Worm (Caenorhabditis elegans): Measurements from ENCODE around the gene K03B8.4.

Gene K03B8.4

ce11 chrV:11410902-11411561, 16.1 kb upstream of the K03B8.4 start, which contains the start of the genes K03B8.8 and grl-3:
Gene K03B8.8, minus strand, starts transcription at chrV:11411002.
Gene grl-3, plus strand, starts transcription at chrV:11411511.
- TF ChIP-seq aly-2 (tag; optimal IDR thresholded peaks at IDR 0.05) = no peak
- no peak for TF ChIP-seq spr-1 (tag; optimal IDR thresholded peaks at IDR 0.05)
- no peak for TF ChIP-seq dpl-1 (GFP tag; optimal IDR thresholded peaks at IDR 0.05)
- TF ChIP-seq nhr-28 (tag; optimal IDR thresholded peaks at IDR 0.05) = peak; percentile 20
- no peak for TF ChIP-seq nhr-6 (tag; optimal IDR thresholded peaks at IDR 0.05)
- TF ChIP-seq jun-1 (tag; optimal IDR thresholded peaks at IDR 0.05) = no peak
- TF ChIP-seq R02D3.7 (tag; optimal IDR thresholded peaks at IDR 0.05) = no peak

- peak in 1 of 2 experiments; percentile 64 for TF ChIP-seq unc-62 (GFP tag; optimal IDR thresholded peaks at IDR 0.05 in 1 of 2)
- TF ChIP-seq unc-62 (tag; optimal IDR thresholded peaks at IDR 0.05) = no peak
- TF ChIP-seq fkh-10 (GFP tag; optimal IDR thresholded peaks at IDR 0.05) = no peak
- TF ChIP-seq dmd-6 (GFP tag; IDR thresholded peaks at IDR 0.05) = no peak
- TF ChIP-seq T20F7.1 (GFP tag; optimal IDR thresholded peaks at IDR 0.05) = no peak
- peak; percentile 70 for TF ChIP-seq aha-1 (tag)
These were observed 12.3 kb upstream of the K03B8.4 start, which contains the start of gene K03B8.6 for ce11 chrV:11407251-11407650. Gene K03B8.6, plus strand, starts transcription at chrV:11407584.

ce11 chrV:11403702-11404101, 8.8 kb upstream of the K03B8.4 start:
- TF ChIP-seq nhr-48 (tag; optimal IDR thresholded peaks at IDR 0.05) (no peak), F44E2.7 (GFP tag; IDR thresholded peaks at IDR 0.05) (no peak), F26F4.8 (GFP tag; conservative IDR thresholded peaks at IDR 0.05) (no peak), aha-1 (tag) (peak; percentile 44), aly-2 (tag; optimal IDR thresholded peaks at IDR 0.05) (no peak), egl-27 (tag; optimal IDR thresholded peaks at IDR 0.05) (no peak), T26A8.4 (GFP tag; IDR thresholded peaks at IDR 0.05) (no peak), zip-11 (GFP tag; IDR thresholded peaks at IDR 0.05) (no peak), rbr-2 (tag; optimal IDR thresholded peaks at IDR 0.05) (no peak), ceh-44 (GFP tag; IDR thresholded peaks at IDR 0.05) (no peak), hlh-11 (tag; optimal IDR thresholded peaks at IDR 0.05) (peak; percentile 55), spr-1 (tag; optimal IDR thresholded peaks at IDR 0.05) (no peak), nhr-237 (tag; optimal IDR thresholded peaks at IDR 0.05) (no peak), nhr-28 (tag; optimal IDR thresholded peaks at IDR 0.05) (peak; percentile 32), mxl-2 (GFP tag; conservative IDR thresholded peaks at IDR 0.05) (no peak), dmd-9 (GFP tag; IDR thresholded peaks at IDR 0.05) (no peak), Y5F2A.4 (GFP tag; optimal IDR thresholded peaks at IDR 0.05) (no peak), D1046.2 (GFP tag; IDR thresholded peaks at IDR 0.05) (no peak), fos-1 (tag; optimal IDR thresholded peaks at IDR 0.05) (no peak), pqm-1 (tag; optimal IDR thresholded peaks at IDR 0.05) (peak; percentile 64), dve-1 (tag; optimal IDR thresholded peaks at IDR 0.05; ENCODE audit: insufficient read depth) (peak; percentile 53), daf-19 (GFP tag; conservative IDR thresholded peaks at IDR 0.05) (no peak), php-3 (GFP tag; IDR thresholded peaks at IDR 0.05) (0 out of 2 replicates have a peak, but pooled peaks have one; percentile 38), lsy-2 (tag; optimal IDR thresholded peaks at IDR 0.05) (no peak), mdt-29 (GFP tag; IDR thresholded peaks at IDR 0.05) (no peak), ZK337.2 (GFP tag; IDR thresholded peaks at IDR 0.05) (no peak), daf-16 (GFP tag; optimal IDR thresholded peaks at IDR 0.05) (no peak), daf-16 (tag; optimal IDR thresholded peaks at IDR 0.05) (peak; percentile 76)

- TF ChIP-seq lin-13 (GFP tag; optimal IDR thresholded peaks at IDR 0.05) = no peak
- no peak for TF ChIP-seq daf-16 (GFP tag; optimal IDR thresholded peaks at IDR 0.05)
- peak; percentile 50 for TF ChIP-seq daf-16 (tag; optimal IDR thresholded peaks at IDR 0.05)
- no peak for TF ChIP-seq F10B5.3 (tag; optimal IDR thresholded peaks at IDR 0.05)
- TF ChIP-seq mxl-3 (GFP tag; optimal IDR thresholded peaks at IDR 0.05) = peak; percentile 21
- no peak for TF ChIP-seq spr-3 (GFP tag; optimal IDR thresholded peaks at IDR 0.05)
- TF ChIP-seq F44E2.7 (GFP tag; IDR thresholded peaks at IDR 0.05) = no peak
- no peak for TF ChIP-seq cey-2 (tag; optimal IDR thresholded peaks at IDR 0.05; ENCODE audit: borderline replicate concordance, insufficient read depth)
- no peak for TF ChIP-seq jun-1 (tag; optimal IDR thresholded peaks at IDR 0.05)
- no peak for TF ChIP-seq lin-1 (GFP tag; IDR thresholded peaks at IDR 0.05)
- TF ChIP-seq madf-5 (GFP tag; IDR thresholded peaks at IDR 0.05) = no peak
- TF ChIP-seq pqm-1 (tag; optimal IDR thresholded peaks at IDR 0.05) = peak; percentile 34
These were observed 8.1 kb upstream of the K03B8.4 start for ce11 chrV:11403059-11403458.
